Worm (Caenorhabditis elegans): ENCODE data around the gene btb-12.
"Not testable (repeated sequence)": the region's sequence is repeated elsewhere in the genome, so short reads cannot be mapped to it uniquely, and the experiment has no call there.

The btb-12 gene

ce11 chrII:1648768-1649167 is 6.2 kb upstream of the btb-12 start, which contains the start of gene fbxb-21:
TSS of gene fbxb-21 (minus strand) at chrII:1648868.
- no peak for TF ChIP-seq unc-39 (tag; optimal IDR thresholded peaks at IDR 0.05)
- no peak for TF ChIP-seq nhr-23 (tag; optimal IDR thresholded peaks at IDR 0.05)
- no peak for TF ChIP-seq lin-39 (tag; optimal IDR thresholded peaks at IDR 0.05)
- TF ChIP-seq lin-11 (tag; optimal IDR thresholded peaks at IDR 0.05) = no peak

- TF ChIP-seq ceh-16 (tag; optimal IDR thresholded peaks at IDR 0.05) (no peak), unc-39 (tag; optimal IDR thresholded peaks at IDR 0.05) (no peak)
These were observed 4.5 kb upstream of the btb-12 start, which contains the start of gene fbxb-20 for ce11 chrII:1650502-1650901. TSS of gene fbxb-20 (minus strand) at chrII:1650602.

- TF ChIP-seq mab-5 (tag; optimal IDR thresholded peaks at IDR 0.05) (no peak), lin-13 (GFP tag; optimal IDR thresholded peaks at IDR 0.05) (no peak), alr-1 (tag; optimal IDR thresholded peaks at IDR 0.05) (no peak), F13H6.1 (tag; optimal IDR thresholded peaks at IDR 0.05) (no peak), nhr-10 (tag; optimal IDR thresholded peaks at IDR 0.05) (no peak), lsy-2 (tag; optimal IDR thresholded peaks at IDR 0.05) (no peak), gmeb-1 (tag; optimal IDR thresholded peaks at IDR 0.05) (no peak), unc-55 (GFP tag; optimal IDR thresholded peaks at IDR 0.05) (no peak), ceh-16 (tag; optimal IDR thresholded peaks at IDR 0.05) (no peak), zag-1 (tag; optimal IDR thresholded peaks at IDR 0.05) (no peak), elt-1 (tag; optimal IDR thresholded peaks at IDR 0.05) (no peak)
These were observed 3.2 kb upstream of the btb-12 start, which contains the start of gene fbxb-16 for ce11 chrII:1651804-1652203. TSS of gene fbxb-16 (minus strand) at chrII:1651904.

ce11 chrII:1653397-1653796 is 1.6 kb upstream of the btb-12 start, which contains the start of gene fbxb-15:
TSS of gene fbxb-15 (minus strand) at chrII:1653497.
- no peak for TF ChIP-seq elt-3 (tag; optimal IDR thresholded peaks at IDR 0.05)
- no peak for TF ChIP-seq ceh-16 (tag; optimal IDR thresholded peaks at IDR 0.05)
- no peak for TF ChIP-seq alr-1 (tag; optimal IDR thresholded peaks at IDR 0.05)
- no peak for TF ChIP-seq Y55F3AM.14 (GFP tag; optimal IDR thresholded peaks at IDR 0.05)
- TF ChIP-seq sem-4 (tag; optimal IDR thresholded peaks at IDR 0.05) = no peak
- no peak for TF ChIP-seq egl-27 (tag; optimal IDR thresholded peaks at IDR 0.05)
- TF ChIP-seq crh-2 (tag; optimal IDR thresholded peaks at IDR 0.05) = no peak
- TF ChIP-seq mab-5 (tag; optimal IDR thresholded peaks at IDR 0.05) = no peak
- no peak for TF ChIP-seq unc-39 (tag; optimal IDR thresholded peaks at IDR 0.05)
- no peak for TF ChIP-seq sma-3 (GFP tag; optimal IDR thresholded peaks at IDR 0.05)
- no peak for TF ChIP-seq mbf-1 (tag; optimal IDR thresholded peaks at IDR 0.05)
- no peak for TF ChIP-seq R02D3.7 (tag; optimal IDR thresholded peaks at IDR 0.05)
- TF ChIP-seq elt-1 (tag; optimal IDR thresholded peaks at IDR 0.05) = no peak
- no peak for TF ChIP-seq blmp-1 (tag; optimal IDR thresholded peaks at IDR 0.05; ENCODE audit: insufficient read depth)
- no peak for TF ChIP-seq ztf-11 (tag; optimal IDR thresholded peaks at IDR 0.05)
- no peak for TF ChIP-seq ZK546.5 (tag; optimal IDR thresholded peaks at IDR 0.05)
- TF ChIP-seq nhr-23 (tag; optimal IDR thresholded peaks at IDR 0.05) = no peak

ce11 chrII:1657202-1657601 is 2.2 kb downstream of the btb-12 start, which contains the start of gene ZC204.12:
TSS of gene ZC204.12 (minus strand) at chrII:1657302.
- TF ChIP-seq zag-1 (tag; optimal IDR thresholded peaks at IDR 0.05) = no peak
- TF ChIP-seq peb-1 (tag; optimal IDR thresholded peaks at IDR 0.05) = no peak
- TF ChIP-seq unc-55 (GFP tag; optimal IDR thresholded peaks at IDR 0.05) = no peak
- no peak for TF ChIP-seq unc-62 (GFP tag; optimal IDR thresholded peaks at IDR 0.05)

- TF ChIP-seq fos-1 (tag; optimal IDR thresholded peaks at IDR 0.05) = peak; percentile 21
These were observed 4.7 kb downstream of the btb-12 start for ce11 chrII:1659729-1660128.

ce11 chrII:1660888-1661287 is 5.9 kb downstream of the btb-12 start, which contains the start of gene ZC204.13:
TSS of gene ZC204.13 (minus strand) at chrII:1660988.
- TF ChIP-seq skn-1, lsy-2, mdl-1 (tag; optimal IDR thresholded peaks at IDR 0.05): not testable (repeated sequence)
